Worm (Caenorhabditis elegans): ENCODE measurements around the gene Y57G11B.6.

Y57G11B.6 gene

DNA sequence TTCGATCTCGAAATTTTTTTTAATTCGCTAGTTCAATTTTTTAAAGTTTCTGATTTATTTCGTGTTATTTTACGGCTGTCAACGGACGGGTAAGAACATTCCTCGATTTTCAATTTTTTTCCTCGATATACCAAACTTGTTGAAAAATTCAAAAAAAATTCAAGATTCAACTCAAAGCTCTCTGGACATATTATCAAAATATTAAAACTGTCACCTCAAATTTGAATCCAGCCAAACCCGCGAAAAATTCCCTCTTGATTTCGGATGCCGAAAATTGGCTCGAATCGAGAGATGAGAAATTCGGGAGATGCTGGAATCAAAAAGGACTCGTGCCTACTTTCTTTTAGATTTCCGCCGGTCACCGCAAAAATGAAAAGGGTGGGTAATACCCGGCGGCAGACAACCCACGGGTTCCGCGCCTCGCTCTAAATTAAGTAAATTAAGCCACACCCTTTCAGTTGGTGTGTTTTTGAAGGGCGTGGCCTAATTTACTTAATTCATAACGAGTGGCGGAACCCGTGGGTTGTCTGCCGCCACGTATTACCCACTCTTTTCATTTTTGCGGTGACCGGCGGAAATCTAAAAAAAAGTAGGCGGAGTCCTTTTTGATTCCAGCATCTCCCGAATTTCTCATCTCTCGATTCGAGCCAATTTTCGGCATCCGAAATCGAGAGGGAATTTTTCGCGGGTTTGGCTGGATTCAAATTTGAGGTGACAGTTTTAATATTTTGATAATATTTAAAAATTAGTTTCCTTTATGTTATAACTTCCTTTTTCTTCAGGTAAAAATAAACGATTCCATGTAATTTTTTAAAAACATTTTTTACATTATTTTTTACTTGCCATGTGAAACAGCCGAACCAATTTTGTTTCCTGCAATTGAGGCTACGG, 29.2 kb downstream of the Y57G11B.6 start:
- TF ChIP-seq lin-38 (GFP tag; IDR thresholded peaks at IDR 0.05), result peak; percentile 58
- TF ChIP-seq ceh-44 (GFP tag; IDR thresholded peaks at IDR 0.05), result peak; percentile 68; the same call in 1 of the 2 replicates
- TF ChIP-seq unc-130 (GFP tag; optimal IDR thresholded peaks at IDR 0.05), result peak; percentile 12
- TF ChIP-seq vab-7 (GFP tag; IDR thresholded peaks at IDR 0.05), result 0 out of 2 replicates have a peak, but pooled peaks have one; percentile 10
- TF ChIP-seq Y48G9A.11 (GFP tag; IDR thresholded peaks at IDR 0.05), result peak; percentile 74
- peak; percentile 93 for TF ChIP-seq mdt-29 (GFP tag; IDR thresholded peaks at IDR 0.05)
- peak; percentile 100 for TF ChIP-seq snpc-1.2 (GFP tag; IDR thresholded peaks at IDR 0.05)

DNA sequence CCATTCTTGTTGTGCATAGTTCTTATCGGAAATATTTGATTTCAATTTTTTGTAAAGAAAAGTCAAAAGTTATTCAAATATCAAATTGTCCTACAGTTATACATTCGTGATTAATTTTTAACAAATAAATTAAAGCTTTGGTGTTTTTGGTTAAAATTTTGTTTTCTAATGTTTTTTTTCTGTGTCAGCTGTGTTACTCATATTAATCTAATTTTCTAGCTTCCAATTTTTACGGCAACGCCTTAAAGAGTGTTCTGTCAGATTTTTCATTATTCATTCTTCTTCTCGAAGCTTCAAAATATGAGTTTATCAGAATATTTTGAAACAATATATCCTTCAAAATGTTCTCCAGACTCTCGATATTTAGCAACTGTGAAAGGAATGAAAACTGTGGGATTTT, 31.1 kb downstream of the Y57G11B.6 start, which contains the start of gene srh-63:
TSS of gene srh-63 (plus strand) at position 301 of the 400 bp plus-strand sequence.
- TF ChIP-seq nhr-102 (tag; optimal IDR thresholded peaks at IDR 0.05), result no peak
- TF ChIP-seq nhr-76 (tag; optimal IDR thresholded peaks at IDR 0.05), result no peak
- no peak for TF ChIP-seq ama-1 (optimal IDR thresholded peaks at IDR 0.05)
- no peak for TF ChIP-seq set-16 (GFP tag; IDR thresholded peaks at IDR 0.05)
- no peak for TF ChIP-seq ceh-82 (tag; optimal IDR thresholded peaks at IDR 0.05)
- TF ChIP-seq Y75B8A.6 (GFP tag; IDR thresholded peaks at IDR 0.05), result no peak

DNA sequence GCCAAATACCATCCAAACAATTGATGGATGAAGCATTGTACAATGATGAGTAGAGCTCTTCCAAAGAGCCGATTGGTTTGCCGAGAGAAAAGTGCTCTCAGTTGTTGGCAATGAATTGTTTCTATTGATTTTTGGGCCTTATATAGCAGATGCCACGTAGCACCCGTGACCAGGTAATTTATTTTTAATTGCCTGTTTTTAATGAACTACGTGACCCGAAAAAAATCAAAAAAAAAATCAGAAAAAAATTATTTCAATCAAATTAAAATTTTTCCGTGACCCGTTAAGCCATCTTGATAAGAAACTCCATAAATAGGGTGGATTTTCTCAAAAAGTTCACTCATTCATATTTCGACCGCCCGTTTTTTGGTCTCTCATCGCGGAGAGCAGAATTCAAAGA, 35.3 kb downstream of the Y57G11B.6 start, which contains the start of the genes Y57G11A.2 and T27E7.1:
TSS of gene Y57G11A.2 (minus strand) at position 101 of the 400 bp plus-strand sequence.
TSS of gene T27E7.1 (plus strand) at position 337 of the 400 bp plus-strand sequence.
- TF ChIP-seq lin-15B (tag; optimal IDR thresholded peaks at IDR 0.05) (no peak), zfp-2 (tag; optimal IDR thresholded peaks at IDR 0.05) (no peak), D1046.2 (GFP tag; IDR thresholded peaks at IDR 0.05) (no peak), ztf-11 (tag; optimal IDR thresholded peaks at IDR 0.05) (no peak), nhr-237 (tag; optimal IDR thresholded peaks at IDR 0.05) (no peak), lim-7 (GFP tag; IDR thresholded peaks at IDR 0.05) (no peak), dmd-6 (GFP tag; IDR thresholded peaks at IDR 0.05) (no peak), skn-1 (tag; optimal IDR thresholded peaks at IDR 0.05) (no peak), hlh-11 (tag; optimal IDR thresholded peaks at IDR 0.05) (no peak), ces-1 (GFP tag; optimal IDR thresholded peaks at IDR 0.05) (no peak), ceh-32 (tag; optimal IDR thresholded peaks at IDR 0.05; ENCODE audit: poor library complexity) (no peak)

DNA sequence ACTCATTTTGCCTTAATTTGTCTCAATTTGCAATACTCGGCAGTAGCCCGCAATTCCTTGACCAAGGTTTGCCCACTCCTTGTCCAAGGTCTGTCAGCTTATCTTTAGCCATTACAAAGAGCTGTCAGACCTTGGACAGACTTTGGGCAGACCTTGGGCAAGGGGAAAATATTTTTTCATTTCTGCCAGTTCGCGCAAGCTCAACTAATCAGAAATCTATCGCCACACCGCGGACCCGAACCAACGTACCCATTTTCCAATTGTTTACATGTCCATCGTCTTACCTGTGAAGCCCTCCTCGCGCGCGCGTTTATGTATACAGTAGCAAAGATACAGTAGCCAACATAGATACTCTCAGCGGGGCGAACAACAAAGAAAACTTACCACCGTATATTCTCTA, 39.5 kb downstream of the Y57G11B.6 start:
- TF ChIP-seq snpc-1.2 (GFP tag; IDR thresholded peaks at IDR 0.05) (peak; percentile 57; the same call in 1 of the 2 replicates), F37D6.2 (tag; optimal IDR thresholded peaks at IDR 0.05) (no peak)

DNA sequence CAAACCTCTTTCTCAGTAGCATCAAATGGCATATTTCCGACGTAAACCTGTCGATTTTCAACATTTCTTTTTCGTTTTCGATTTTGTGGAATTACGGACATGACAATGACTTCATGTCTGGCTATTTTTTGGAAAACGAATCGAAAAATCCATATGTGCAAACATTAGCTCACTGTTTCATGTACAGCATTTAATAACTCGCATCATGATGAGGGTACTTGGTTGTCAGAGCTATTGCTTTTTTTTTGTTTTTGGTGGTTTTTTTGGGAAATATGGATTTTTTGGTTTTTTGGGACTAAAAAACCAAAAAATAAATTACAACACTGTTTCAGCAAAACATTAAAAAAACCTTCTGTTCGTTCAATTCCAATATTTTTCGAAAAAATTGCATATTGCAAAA, 42.3 kb downstream of the Y57G11B.6 start, which contains the start of gene Y57G11A.5:
TSS of gene Y57G11A.5 (minus strand) at position 101 of the 400 bp plus-strand sequence.
- no peak for TF ChIP-seq lin-1 (GFP tag; IDR thresholded peaks at IDR 0.05)
- TF ChIP-seq unc-62 (GFP tag; optimal IDR thresholded peaks at IDR 0.05 in 1 of 2), result peak in 1 of 2 experiments; percentile 32
- TF ChIP-seq unc-62 (tag; optimal IDR thresholded peaks at IDR 0.05), result no peak

DNA sequence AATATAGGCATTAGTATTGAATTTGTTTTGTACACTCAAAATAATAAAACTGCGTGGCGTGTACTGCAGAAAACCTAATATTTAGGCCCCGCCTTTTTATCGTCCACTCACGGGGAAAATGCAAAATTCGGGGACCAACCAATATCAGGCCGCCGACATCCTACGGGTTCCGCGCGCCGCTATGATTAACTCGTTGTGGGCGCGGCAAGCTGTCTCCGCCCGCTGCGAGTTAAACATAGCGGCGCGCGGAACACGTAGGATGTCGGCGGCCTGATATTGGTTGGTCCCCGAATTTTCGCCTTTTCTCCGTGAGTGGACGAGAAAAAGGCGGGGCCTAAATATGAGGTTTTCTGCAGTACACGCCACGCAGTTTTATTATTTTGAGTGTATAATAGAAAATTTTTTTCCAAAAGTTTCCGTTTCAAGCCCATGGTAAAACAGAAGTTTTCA, 44.3 kb downstream of the Y57G11B.6 start:
- peak; percentile 91 for TF ChIP-seq snpc-1.2 (GFP tag; IDR thresholded peaks at IDR 0.05)

DNA sequence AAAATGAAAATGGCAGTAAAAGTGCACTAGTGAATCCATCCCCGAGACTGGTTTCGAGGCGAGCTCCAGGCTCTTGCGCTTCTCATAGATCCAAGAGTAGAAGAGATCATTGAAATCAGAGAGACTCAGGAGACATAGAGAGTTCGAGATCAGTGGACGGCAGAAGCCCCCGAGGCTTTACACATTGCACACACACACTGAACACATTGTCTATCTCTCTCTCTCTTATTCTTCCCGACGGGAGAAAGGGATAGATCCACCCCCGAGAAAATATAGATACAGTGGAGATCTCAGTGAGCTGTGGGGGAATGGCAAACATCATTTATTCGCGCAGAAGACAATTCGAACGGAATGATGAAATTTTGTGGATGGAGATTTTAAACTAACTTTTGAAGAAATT, 47.7 kb downstream of the Y57G11B.6 start:
- no peak for TF ChIP-seq dmd-9 (GFP tag; IDR thresholded peaks at IDR 0.05)
- no peak for TF ChIP-seq ama-1 (optimal IDR thresholded peaks at IDR 0.05)
- TF ChIP-seq nhr-237 (tag; optimal IDR thresholded peaks at IDR 0.05), result no peak
- TF ChIP-seq attf-4 (tag; optimal IDR thresholded peaks at IDR 0.05), result no peak
- TF ChIP-seq zip-2 (tag; optimal IDR thresholded peaks at IDR 0.05), result no peak
- TF ChIP-seq unc-62 (GFP tag; optimal IDR thresholded peaks at IDR 0.05 in 1 of 2), result peak in 1 of 2 experiments; percentile 90
- TF ChIP-seq unc-62 (tag; optimal IDR thresholded peaks at IDR 0.05), result no peak
- TF ChIP-seq mxl-3 (GFP tag; optimal IDR thresholded peaks at IDR 0.05), result no peak
- TF ChIP-seq lin-13 (GFP tag; optimal IDR thresholded peaks at IDR 0.05), result no peak
- TF ChIP-seq aha-1 (tag), result peak; percentile 35
- TF ChIP-seq Y105C5A.15 (GFP tag; IDR thresholded peaks at IDR 0.05), result no peak
- no peak for TF ChIP-seq set-16 (GFP tag; IDR thresholded peaks at IDR 0.05)
- TF ChIP-seq madf-9 (GFP tag; conservative IDR thresholded peaks at IDR 0.05), result no peak
- TF ChIP-seq pha-4 (GFP tag; IDR thresholded peaks at IDR 0.05), result no peak
- TF ChIP-seq pha-4 (tag; optimal IDR thresholded peaks at IDR 0.05), result no peak
- no peak for TF ChIP-seq jun-1 (tag; optimal IDR thresholded peaks at IDR 0.05)
- TF ChIP-seq nhr-10 (tag; optimal IDR thresholded peaks at IDR 0.05), result no peak

Measured in whole organism, L4 larva.